Worm (Caenorhabditis elegans): ENCODE data around the gene rocf-1.

ce11 chrV:15415951-15416350, 48.4 kb downstream of the rocf-1 start, which contains the start of gene srh-265:
- TF ChIP-seq lir-3 (tag; optimal IDR thresholded peaks at IDR 0.05): no peak
- no peak for TF ChIP-seq nhr-77 (tag; optimal IDR thresholded peaks at IDR 0.05)
- TF ChIP-seq daf-12 (tag; optimal IDR thresholded peaks at IDR 0.05): no peak
- TF ChIP-seq ZK546.5 (tag; optimal IDR thresholded peaks at IDR 0.05): no peak
